Fruit fly (Drosophila melanogaster): Measurements from ENCODE around the gene Gsc.

- TF ChIP-seq Hr78 (GFP tag; optimal IDR thresholded peaks at IDR 0.05) (no peak), GATAd (GFP tag; optimal IDR thresholded peaks at IDR 0.05) (no peak), pan (optimal IDR thresholded peaks at IDR 0.05) (no peak), OdsH (GFP tag; optimal IDR thresholded peaks at IDR 0.05) (no peak), psq (GFP tag; optimal IDR thresholded peaks at IDR 0.05) (peak; percentile 16), Abd-B (GFP tag; optimal IDR thresholded peaks at IDR 0.05) (no peak), HLH106 (tag; optimal IDR thresholded peaks at IDR 0.05) (no peak), rgr (GFP tag; optimal IDR thresholded peaks at IDR 0.05) (no peak), br (GFP tag; optimal IDR thresholded peaks at IDR 0.05) (no peak)
Observed at dm6 chr2L:533734-534133, 60.8 kb downstream of the Gsc start.

Measured in whole organism, wandering third instar larva.